Worm (Caenorhabditis elegans): ENCODE results near the gene cdh-3.

cdh-3 gene

DNA sequence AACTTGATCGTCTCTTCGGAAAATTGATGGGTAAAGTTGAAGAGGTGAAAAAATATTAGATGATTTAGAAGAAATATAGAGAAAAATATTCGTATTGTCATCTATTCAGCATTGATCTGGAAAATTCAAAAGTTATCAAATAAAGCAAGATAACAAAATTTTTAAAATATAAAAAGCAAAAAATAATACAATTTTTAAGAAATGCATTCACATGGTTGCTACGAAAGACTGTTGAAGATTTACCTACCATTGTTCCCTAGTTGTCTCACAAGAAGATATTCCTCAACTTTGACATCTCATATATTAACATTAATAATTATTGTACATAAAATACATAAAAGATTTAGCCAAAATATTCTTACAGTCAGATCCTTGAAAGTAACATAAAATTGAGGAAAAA lies at the start of gene cdh-3:
cdh-3 (minus strand) TSS at position 101 of the 400 bp plus-strand sequence.
- no peak for TF ChIP-seq ceh-63 (GFP tag; optimal IDR thresholded peaks at IDR 0.05)
- TF ChIP-seq nhr-84 (tag; optimal IDR thresholded peaks at IDR 0.05) = no peak
- no peak for TF ChIP-seq lir-3 (tag; optimal IDR thresholded peaks at IDR 0.05; ENCODE audit: poor library complexity)
- no peak for TF ChIP-seq egl-13 (tag; optimal IDR thresholded peaks at IDR 0.05)
- no peak for TF ChIP-seq sup-37 (GFP tag; optimal IDR thresholded peaks at IDR 0.05)
- no peak for TF ChIP-seq aha-1 (tag; optimal IDR thresholded peaks at IDR 0.05)
- no peak for TF ChIP-seq lin-15B (tag; optimal IDR thresholded peaks at IDR 0.05)
- TF ChIP-seq skn-1 (tag; optimal IDR thresholded peaks at IDR 0.05) = no peak
- TF ChIP-seq lsy-2 (tag; optimal IDR thresholded peaks at IDR 0.05) = no peak
- TF ChIP-seq unc-62 (GFP tag; optimal IDR thresholded peaks at IDR 0.05) = no peak
- TF ChIP-seq nhr-237 (tag; optimal IDR thresholded peaks at IDR 0.05) = no peak
- TF ChIP-seq mef-2 (tag; optimal IDR thresholded peaks at IDR 0.05) = no peak
- TF ChIP-seq hlh-17 (GFP tag; optimal IDR thresholded peaks at IDR 0.05; ENCODE audit: borderline replicate concordance) = no peak

DNA sequence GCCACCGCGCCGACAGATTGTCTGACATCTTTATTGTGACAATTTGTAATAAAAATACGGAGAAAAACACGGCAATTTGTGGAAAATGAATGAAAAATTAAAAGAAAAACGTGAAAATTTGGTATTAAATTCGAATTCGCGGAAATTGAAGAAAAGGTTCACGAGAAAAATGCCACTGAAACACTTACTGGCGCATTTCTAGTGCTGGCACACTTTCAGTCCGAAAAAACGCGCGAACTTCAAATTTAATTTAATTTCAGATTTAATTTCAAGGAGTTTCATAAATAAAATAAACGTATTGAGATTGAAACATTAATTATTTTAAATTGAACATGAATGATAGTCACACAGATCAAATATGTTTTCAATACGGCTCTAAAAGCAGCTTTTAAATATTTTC lies 41.1 kb upstream of the cdh-3 start, which contains the start of gene cyk-7:
cyk-7 (minus strand) TSS at position 99 of the 400 bp plus-strand sequence.
- no peak for TF ChIP-seq hpl-2 (GFP tag; optimal IDR thresholded peaks at IDR 0.05)
- TF ChIP-seq dpl-1 (GFP tag; optimal IDR thresholded peaks at IDR 0.05) = peak in 2 of 3 experiments; percentile 23 to 66
- peak; percentile 65 to 99 for TF ChIP-seq efl-1 (optimal IDR thresholded peaks at IDR 0.05)
- peak; percentile 68 to 95 for TF ChIP-seq efl-1 (GFP tag; optimal IDR thresholded peaks at IDR 0.05 in 1 of 2)
- peak in 1 of 2 experiments; percentile 18 for TF ChIP-seq lin-35 (GFP tag; optimal IDR thresholded peaks at IDR 0.05)
- no peak for TF ChIP-seq unc-86 (tag; optimal IDR thresholded peaks at IDR 0.05)
- TF ChIP-seq zag-1 (tag; optimal IDR thresholded peaks at IDR 0.05) = no peak
- TF ChIP-seq C16A3.4 (tag; optimal IDR thresholded peaks at IDR 0.05) = no peak
- TF ChIP-seq nhr-77 (tag; optimal IDR thresholded peaks at IDR 0.05) = no peak
- TF ChIP-seq nhr-19 (GFP tag; conservative IDR thresholded peaks at IDR 0.05) = no peak
- TF ChIP-seq lsy-2 (tag; optimal IDR thresholded peaks at IDR 0.05) = peak; percentile 13 to 25

ce11 chrIII:7792970-7793369 lies 38.7 kb upstream of the cdh-3 start:
- TF ChIP-seq ceh-8 (GFP tag; optimal IDR thresholded peaks at IDR 0.05) (no peak), rnt-1 (tag; optimal IDR thresholded peaks at IDR 0.05) (peak; percentile 26), ztf-11 (tag; optimal IDR thresholded peaks at IDR 0.05) (peak in 1 of 2 experiments; percentile 47), lsy-2 (tag; optimal IDR thresholded peaks at IDR 0.05) (peak in 1 of 2 experiments; percentile 27), blmp-1 (tag; optimal IDR thresholded peaks at IDR 0.05) (peak; percentile 29), nhr-85 (tag) (peak; percentile 11)

ce11 chrIII:7792209-7792608 lies 38.0 kb upstream of the cdh-3 start:
- TF ChIP-seq ceh-63 (GFP tag; optimal IDR thresholded peaks at IDR 0.05) (no peak), sptf-1 (tag; optimal IDR thresholded peaks at IDR 0.05) (no peak), efl-1 (optimal IDR thresholded peaks at IDR 0.05) (no peak), efl-1 (GFP tag; optimal IDR thresholded peaks at IDR 0.05 in 1 of 2) (peak in 1 of 2 experiments; percentile 23), lsy-2 (tag; optimal IDR thresholded peaks at IDR 0.05) (peak; percentile 33 to 66), blmp-1 (tag; optimal IDR thresholded peaks at IDR 0.05) (no peak)

ce11 chrIII:7790522-7790921 lies 36.3 kb upstream of the cdh-3 start:
- TF ChIP-seq lin-14 (GFP tag; optimal IDR thresholded peaks at IDR 0.05) = peak; percentile 56
- no peak for TF ChIP-seq efl-1 (optimal IDR thresholded peaks at IDR 0.05)
- TF ChIP-seq efl-1 (GFP tag; optimal IDR thresholded peaks at IDR 0.05 in 1 of 2) = peak in 1 of 2 experiments; percentile 64
- no peak for TF ChIP-seq dpl-1 (GFP tag; optimal IDR thresholded peaks at IDR 0.05)
- TF ChIP-seq Y116A8C.19 (tag; optimal IDR thresholded peaks at IDR 0.05; ENCODE audit: borderline replicate concordance) = no peak
- peak; percentile 33; the same call in 1 of the 2 replicates for TF ChIP-seq nhr-19 (GFP tag; conservative IDR thresholded peaks at IDR 0.05)
- TF ChIP-seq vab-15 (tag; optimal IDR thresholded peaks at IDR 0.05) = peak; percentile 5
- peak; percentile 66 for TF ChIP-seq rnt-1 (tag; optimal IDR thresholded peaks at IDR 0.05)
- TF ChIP-seq nhr-71 (tag; optimal IDR thresholded peaks at IDR 0.05) = peak; percentile 65
- TF ChIP-seq snu-23 (GFP tag; optimal IDR thresholded peaks at IDR 0.05) = peak; percentile 21
- no peak for TF ChIP-seq hlh-4 (tag; optimal IDR thresholded peaks at IDR 0.05)
- peak; percentile 76 for TF ChIP-seq nhr-85 (tag)
- peak; percentile 6 for TF ChIP-seq tbx-2 (tag; optimal IDR thresholded peaks at IDR 0.05)
- peak; percentile 60 to 81 for TF ChIP-seq lsy-2 (tag; optimal IDR thresholded peaks at IDR 0.05)
- TF ChIP-seq ztf-11 (tag; optimal IDR thresholded peaks at IDR 0.05) = peak in 1 of 2 experiments; percentile 16
- TF ChIP-seq ceh-63 (GFP tag; optimal IDR thresholded peaks at IDR 0.05) = no peak
- TF ChIP-seq blmp-1 (tag; optimal IDR thresholded peaks at IDR 0.05) = no peak

All from whole organism, L1 larva.